Fruit fly (Drosophila melanogaster) Kc167 (cell line): ENCODE results near the gene CG46448.

ENCODE experiments used
- Myc ChIP-seq: fragments of >200 bp; optimal IDR thresholded peaks from 2 replicates; lab custom pipeline; 2017; ENCODE audit warnings: missing external identifiers
- h ChIP-seq: fragments of >200 bp; optimal IDR thresholded peaks from 3 replicates; lab custom pipeline; 2018; ENCODE audit warnings: missing external identifiers
- insv ChIP-seq: fragments of >200 bp; optimal IDR thresholded peaks from 3 replicates; lab custom pipeline; 2018; ENCODE audit warnings: missing external identifiers
- psq ChIP-seq: fragments of >200 bp; optimal IDR thresholded peaks from 2 replicates; lab custom pipeline; 2017; ENCODE audit warnings: missing external identifiers
- ttk ChIP-seq: sonication (Bioruptor generic); optimal IDR thresholded peaks from 2 replicates; lab custom pipeline; 2017; ENCODE audit warnings: missing external identifiers

DNA sequence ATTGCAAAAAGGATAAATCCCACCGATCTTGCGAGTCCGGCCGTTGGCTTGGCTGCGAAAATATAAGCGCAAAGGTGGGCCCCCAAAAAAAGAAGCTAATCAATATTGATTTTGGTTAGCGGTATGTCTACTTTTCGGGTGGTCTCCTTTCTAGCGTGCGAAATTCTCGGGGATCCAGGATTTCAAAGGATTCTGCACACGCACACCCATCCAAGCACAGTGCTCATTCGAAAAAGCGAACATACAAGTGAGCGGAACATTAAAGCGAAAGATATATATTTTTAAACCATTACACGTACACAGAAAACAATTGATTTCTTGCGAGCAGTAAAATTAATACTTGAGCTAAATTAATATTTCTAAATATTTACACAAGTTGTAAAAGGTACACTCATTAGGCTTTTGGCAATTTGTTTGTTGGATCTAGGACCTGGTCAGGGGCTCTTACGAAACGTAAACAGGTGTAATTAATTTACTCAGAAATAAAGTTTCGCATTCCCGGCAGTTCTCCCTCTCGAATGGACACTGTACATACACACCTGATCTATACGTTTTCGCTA is 25.7 kb upstream of the CG46448 start:
- TF ChIP-seq psq (lab: Kevin White, UChicago) (no peak), insv (lab: Kevin White, UChicago) (no peak), ttk (no peak), h (lab: Kevin White, UChicago) (no peak), Myc (lab: Kevin White, UChicago) (no peak)
